Worm (Caenorhabditis elegans) whole organism, L1 larva: Measurements from ENCODE around the gene viro-2.

ENCODE experiments used
- C04F5.9 ChIP-seq: sonication (generic microtip); optimal IDR thresholded peaks from 2 replicates; lab custom pipeline; 2016; ENCODE audit warnings: missing genetic modification characterization, missing compliant biosample characterization
- C16A3.4 ChIP-seq: fragments of 150-350 bp; optimal IDR thresholded peaks from 2 replicates; lab custom pipeline; 2014; ENCODE audit warnings: missing biosample characterization, missing genetic modification characterization
- F16B12.6 ChIP-seq: fragments of 150-350 bp; optimal IDR thresholded peaks from 2 replicates; lab custom pipeline; 2014; ENCODE audit warnings: missing biosample characterization, missing genetic modification characterization
- Y116A8C.19 ChIP-seq: sonication (generic microtip); optimal IDR thresholded peaks from 2 replicates; lab custom pipeline; 2016; ENCODE audit warnings: missing compliant biosample characterization, missing genetic modification characterization, borderline replicate concordance
- aly-2 ChIP-seq: fragments of 150-350 bp; optimal IDR thresholded peaks from 2 replicates; lab custom pipeline; 2014; ENCODE audit warnings: missing biosample characterization, missing genetic modification characterization
- blmp-1 ChIP-seq: fragments of 150-350 bp; optimal IDR thresholded peaks from 2 replicates; lab custom pipeline; 2014; ENCODE audit warnings: missing biosample characterization, missing genetic modification characterization
- ceh-90 ChIP-seq: sonication (generic microtip); optimal IDR thresholded peaks from 2 replicates; lab custom pipeline; 2016; ENCODE audit warnings: missing genetic modification characterization, missing compliant biosample characterization
- dpl-1 ChIP-seq, 3 experiments: fragments of 150-350 bp in 2 of 3; sonication (generic microtip) in 1 of 3; optimal IDR thresholded peaks; 2 replicates each; lab custom pipeline; 2014 to 2017; ENCODE audit warnings: missing biosample characterization in 3 of 3, missing genetic modification characterization in 3 of 3, missing genetic modification reagents in 3 of 3
- efl-1 ChIP-seq, 4 experiments: fragments of 150-350 bp; optimal IDR thresholded peaks in 3 of 4; peaks in 1 of 4; 1 replicate in 1 of 4; 2 replicates in 3 of 4; lab custom pipeline; 2014; ENCODE audit warnings: missing biosample characterization in 2 of 4, missing genetic modification characterization in 2 of 4, missing genetic modification reagents in 2 of 4
- egl-13 ChIP-seq: sonication (generic microtip); optimal IDR thresholded peaks from 2 replicates; lab custom pipeline; 2016; ENCODE audit warnings: missing genotype, missing genetic modification reagents, missing genetic modification characterization, missing compliant biosample characterization
- elt-3 ChIP-seq, 6 experiments: fragments of 150-350 bp in 1 of 6; sonication (generic microtip); optimal IDR thresholded peaks; 2 replicates each; lab custom pipeline; 2017 to 2018; ENCODE audit warnings: missing biosample characterization in 6 of 6, missing genetic modification characterization in 6 of 6, inconsistent platforms in 1 of 6
- fkh-4 ChIP-seq: sonication (generic microtip); optimal IDR thresholded peaks from 2 replicates; lab custom pipeline; 2016; ENCODE audit warnings: missing compliant biosample characterization, missing genetic modification characterization, borderline replicate concordance
- fkh-8 ChIP-seq: sonication (generic microtip); optimal IDR thresholded peaks from 2 replicates; lab custom pipeline; 2016; ENCODE audit warnings: mild to moderate bottlenecking, missing genetic modification characterization, missing compliant biosample characterization
- grh-1 ChIP-seq: fragments of 200-800 bp; sonication (Bioruptor generic); IDR thresholded peaks from 2 replicates; pipeline ENCODE4 v1.3.6; 2022; ENCODE audit warnings: missing genetic modification reagents, missing genetic modification characterization, missing compliant biosample characterization
- hlh-17 ChIP-seq: fragments of 200-800 bp; sonication (Bioruptor generic); optimal IDR thresholded peaks from 2 replicates; lab custom pipeline; 2018; ENCODE audit warnings: missing genetic modification characterization, mild to moderate bottlenecking, missing compliant biosample characterization, moderate library complexity, borderline replicate concordance
- hlh-4 ChIP-seq: sonication (generic microtip); optimal IDR thresholded peaks from 2 replicates; lab custom pipeline; 2016; ENCODE audit warnings: mild to moderate bottlenecking, missing genetic modification characterization, missing compliant biosample characterization
- hpl-2 ChIP-seq: fragments of 150-350 bp; optimal IDR thresholded peaks from 2 replicates; lab custom pipeline; 2014; ENCODE audit warnings: missing biosample characterization, missing genetic modification reagents, missing genetic modification characterization
- isw-1 ChIP-seq: fragments of 200-800 bp; sonication (Bioruptor generic); IDR thresholded peaks from 2 replicates; pipeline ENCODE4 v1.3.6; 2022; ENCODE audit warnings: missing genetic modification characterization, missing compliant biosample characterization
- lin-15B ChIP-seq: fragments of 150-350 bp; sonication (generic microtip); optimal IDR thresholded peaks from 3 replicates; lab custom pipeline; 2014; ENCODE audit warnings: missing biosample characterization, missing genetic modification characterization
- lir-3 ChIP-seq: sonication (generic microtip); optimal IDR thresholded peaks from 2 replicates; lab custom pipeline; 2016; ENCODE audit warnings: mild to moderate bottlenecking, missing genetic modification characterization, moderate library complexity, missing compliant biosample characterization; ENCODE audit not compliant: poor library complexity
- lsy-2 ChIP-seq, 2 experiments: fragments of 150-350 bp; optimal IDR thresholded peaks; 2 replicates each; lab custom pipeline; 2014; ENCODE audit warnings: missing biosample characterization in 2 of 2, missing genetic modification characterization in 2 of 2
- nhr-12 ChIP-seq: sonication (generic microtip); optimal IDR thresholded peaks from 2 replicates; lab custom pipeline; 2017; ENCODE audit warnings: missing biosample characterization, missing genetic modification characterization
- nhr-237 ChIP-seq: fragments of 150-350 bp; optimal IDR thresholded peaks from 2 replicates; lab custom pipeline; 2014; ENCODE audit warnings: missing biosample characterization, missing genetic modification characterization
- nhr-71 ChIP-seq: sonication (generic microtip); optimal IDR thresholded peaks from 2 replicates; lab custom pipeline; 2016; ENCODE audit warnings: mild to moderate bottlenecking, missing genetic modification characterization, moderate library complexity, missing compliant biosample characterization
- nhr-85 ChIP-seq: sonication (generic microtip); peaks from one replicate; lab custom pipeline; 2016; ENCODE audit warnings: missing genetic modification characterization, inconsistent platforms, missing compliant biosample characterization
- pqm-1 ChIP-seq: sonication (generic microtip); optimal IDR thresholded peaks from 3 replicates; lab custom pipeline; 2017; ENCODE audit warnings: missing biosample characterization, missing genetic modification characterization
- rnt-1 ChIP-seq: sonication (generic microtip); optimal IDR thresholded peaks from 2 replicates; lab custom pipeline; 2016; ENCODE audit warnings: mild to moderate bottlenecking, missing genetic modification characterization, moderate library complexity, missing compliant biosample characterization
- sox-4 ChIP-seq: sonication (generic microtip); optimal IDR thresholded peaks from 2 replicates; lab custom pipeline; 2016; ENCODE audit warnings: missing genetic modification characterization, missing compliant biosample characterization
- swsn-7 ChIP-seq: sonication (generic microtip); optimal IDR thresholded peaks from 2 replicates; lab custom pipeline; 2016; ENCODE audit warnings: missing genetic modification characterization, missing compliant biosample characterization
- unc-62 ChIP-seq: fragments of 150-350 bp; optimal IDR thresholded peaks from 2 replicates; lab custom pipeline; 2014; ENCODE audit warnings: missing biosample characterization, missing genetic modification reagents, missing genetic modification characterization
- zag-1 ChIP-seq: fragments of 150-350 bp; optimal IDR thresholded peaks from 2 replicates; lab custom pipeline; 2014; ENCODE audit warnings: missing biosample characterization, missing genetic modification characterization
- ztf-4 ChIP-seq: fragments of 150-350 bp; optimal IDR thresholded peaks from 2 replicates; lab custom pipeline; 2014; ENCODE audit warnings: missing biosample characterization, missing genetic modification characterization

Gene viro-2

ce11 chrIII:7166664-7167567 is 38.2 kb downstream of the viro-2 start (continued):
- TF ChIP-seq sox-4 (tag; lab: Kevin White, UChicago): no peak
- no peak for TF ChIP-seq lin-15B
- TF ChIP-seq F16B12.6 (tag; lab: Kevin White, UChicago): peak; percentile 23
- TF ChIP-seq nhr-12 (tag; lab: Kevin White, UChicago): no peak
- peak; percentile 32 for TF ChIP-seq swsn-7 (tag; lab: Kevin White, UChicago)
- TF ChIP-seq lir-3: no peak
- no peak for TF ChIP-seq grh-1 (GFP tag; lab: Robert Waterston, UW)
- TF ChIP-seq ceh-90 (tag; lab: Kevin White, UChicago): no peak
- peak; percentile 8 for TF ChIP-seq nhr-237
- peak in 2 of 3 experiments; percentile 16 to 49 for TF ChIP-seq dpl-1 (GFP tag; optimal IDR thresholded peaks at IDR 0.05; lab: Kevin White, UChicago)
- peak in 1 of 6 experiments; percentile 14 for TF ChIP-seq elt-3 (tag; optimal IDR thresholded peaks at IDR 0.05; lab: Kevin White, UChicago)
- no peak for TF ChIP-seq hpl-2 (GFP tag; lab: Kevin White, UChicago)

- TF ChIP-seq blmp-1 (tag; lab: Kevin White, UChicago) (peak; percentile 12), unc-62 (GFP tag; lab: Kevin White, UChicago) (no peak)
- TF ChIP-seq, all 84 proteins: peak for 1
Measured at ce11 chrIII:7167568-7167937, 38.9 kb downstream of the viro-2 start, which contains the start of gene acs-4. Gene acs-4, plus strand, starts transcription at chrIII:7167838.

ce11 chrIII:7170090-7170489 is 41.4 kb downstream of the viro-2 start:
- TF ChIP-seq egl-13 (tag; lab: Kevin White, UChicago): no peak
- no peak for TF ChIP-seq lsy-2 (tag; optimal IDR thresholded peaks at IDR 0.05; lab: Kevin White, UChicago)
- TF ChIP-seq hlh-17 (GFP tag; lab: Kevin White, UChicago): no peak
- no peak for TF ChIP-seq fkh-8 (tag; lab: Kevin White, UChicago)
- no peak for TF ChIP-seq C16A3.4
- TF ChIP-seq nhr-71 (tag; lab: Kevin White, UChicago): no peak
- TF ChIP-seq isw-1: no peak
- TF ChIP-seq aly-2 (tag; lab: Kevin White, UChicago): no peak
- no peak for TF ChIP-seq pqm-1 (tag; lab: Kevin White, UChicago)
- TF ChIP-seq C04F5.9: no peak
- no peak for TF ChIP-seq fkh-4 (tag; lab: Kevin White, UChicago)
- TF ChIP-seq rnt-1 (tag; lab: Kevin White, UChicago): no peak
- no peak for TF ChIP-seq Y116A8C.19 (tag; lab: Kevin White, UChicago)
- no peak for TF ChIP-seq zag-1
- TF ChIP-seq hlh-4 (tag; lab: Kevin White, UChicago): no peak
- TF ChIP-seq ztf-4 (tag; lab: Kevin White, UChicago): no peak
- TF ChIP-seq efl-1 (optimal IDR thresholded peaks at IDR 0.05; lab: Kevin White, UChicago): no peak
- TF ChIP-seq efl-1 (GFP tag; optimal IDR thresholded peaks at IDR 0.05 in 1 of 2; lab: Kevin White, UChicago): no peak

- TF ChIP-seq lsy-2 (tag; optimal IDR thresholded peaks at IDR 0.05; lab: Kevin White, UChicago): peak in 1 of 2 experiments; percentile 14
- no peak for TF ChIP-seq dpl-1 (GFP tag; optimal IDR thresholded peaks at IDR 0.05; lab: Kevin White, UChicago)
- peak; percentile 46 for TF ChIP-seq nhr-85 (tag; lab: Kevin White, UChicago)
- TF ChIP-seq efl-1 (optimal IDR thresholded peaks at IDR 0.05; lab: Kevin White, UChicago): no peak
- peak in 1 of 2 experiments; percentile 85 for TF ChIP-seq efl-1 (GFP tag; optimal IDR thresholded peaks at IDR 0.05 in 1 of 2; lab: Kevin White, UChicago)
Measured at ce11 chrIII:7178497-7178896, 49.8 kb downstream of the viro-2 start.
